Worm (Caenorhabditis elegans) whole organism, L4 larva: Measurements from ENCODE around the gene T19C3.2.

Source experiments
- F10B5.3 ChIP-seq: sonication (generic microtip); optimal IDR thresholded peaks from 2 replicates; lab custom pipeline; 2016; ENCODE audit warnings: mild to moderate bottlenecking, missing genetic modification characterization, missing compliant biosample characterization
- F37D6.2 ChIP-seq: sonication (generic microtip); optimal IDR thresholded peaks from 2 replicates; lab custom pipeline; 2016; ENCODE audit warnings: mild to moderate bottlenecking, missing genetic modification characterization, missing compliant biosample characterization
- R02D3.7 ChIP-seq: fragments of 150-350 bp; sonication (generic microtip); optimal IDR thresholded peaks from 3 replicates; lab custom pipeline; 2014; ENCODE audit warnings: missing biosample characterization, missing genetic modification characterization
- Y75B8A.6 ChIP-seq: fragments of 200-800 bp; sonication (Bioruptor generic); IDR thresholded peaks from 2 replicates; pipeline ENCODE4 v1.3.6; 2022; ENCODE audit warnings: missing genetic modification reagents, missing genetic modification characterization, missing compliant biosample characterization
- arid-1 ChIP-seq: fragments of 200-800 bp; sonication (Bioruptor generic); conservative IDR thresholded peaks from 2 replicates; pipeline ENCODE4 v1.3.6; 2022; ENCODE audit warnings: missing genetic modification reagents, missing genetic modification characterization, missing compliant biosample characterization
- ceh-28 ChIP-seq: fragments of 150-350 bp; optimal IDR thresholded peaks from 2 replicates; lab custom pipeline; 2014; ENCODE audit warnings: missing biosample characterization, missing genetic modification reagents, missing genetic modification characterization
- ceh-32 ChIP-seq: sonication (generic microtip); optimal IDR thresholded peaks from 2 replicates; lab custom pipeline; 2016; ENCODE audit warnings: mild to moderate bottlenecking, missing genetic modification characterization, missing compliant biosample characterization; ENCODE audit not compliant: poor library complexity
- cey-2 ChIP-seq: sonication (generic microtip); optimal IDR thresholded peaks from 3 replicates; lab custom pipeline; 2017; ENCODE audit warnings: missing genetic modification characterization, mild to moderate bottlenecking, missing compliant biosample characterization, antibody characterized with exemption, borderline replicate concordance; ENCODE audit not compliant: insufficient read depth
- ctbp-1 ChIP-seq: fragments of 200-800 bp; sonication (Bioruptor generic); IDR thresholded peaks from 2 replicates; pipeline ENCODE4 v1.3.6; 2022; ENCODE audit warnings: missing genetic modification reagents, missing genetic modification characterization, missing compliant biosample characterization
- dmd-6 ChIP-seq: fragments of 200-800 bp; sonication (Bioruptor generic); IDR thresholded peaks from 2 replicates; pipeline ENCODE4 v1.3.6; 2022; ENCODE audit warnings: missing genetic modification reagents, missing genetic modification characterization, missing compliant biosample characterization
- dve-1 ChIP-seq: sonication (generic microtip); optimal IDR thresholded peaks from 2 replicates; lab custom pipeline; 2017; ENCODE audit warnings: antibody characterized with exemption, mild to moderate bottlenecking, missing genetic modification characterization, missing compliant biosample characterization; ENCODE audit not compliant: insufficient read depth
- hif-1 ChIP-seq, 2 experiments: sonication (generic microtip); optimal IDR thresholded peaks; 2 replicates each; lab custom pipeline; 2016 to 2017; ENCODE audit warnings: missing compliant biosample characterization in 2 of 2, missing genetic modification characterization in 2 of 2, missing genetic modification reagents in 2 of 2, missing genotype in 2 of 2, mild to moderate bottlenecking in 1 of 2
- hlh-11 ChIP-seq: fragments of 200-800 bp; sonication (Bioruptor generic); optimal IDR thresholded peaks from 2 replicates; lab custom pipeline; 2018; ENCODE audit warnings: mild to moderate bottlenecking, missing genetic modification characterization, missing compliant biosample characterization
- hlh-30 ChIP-seq: sonication (generic microtip); optimal IDR thresholded peaks from 2 replicates; lab custom pipeline; 2017; ENCODE audit warnings: antibody characterized with exemption, mild to moderate bottlenecking, missing genetic modification characterization, missing compliant biosample characterization; ENCODE audit not compliant: insufficient read depth
- hmg-1.1 ChIP-seq: fragments of 200-800 bp; sonication (Bioruptor generic); IDR thresholded peaks from 2 replicates; pipeline ENCODE4 v1.3.6; 2022; ENCODE audit warnings: missing genetic modification reagents, missing genetic modification characterization, missing compliant biosample characterization
- jun-1 ChIP-seq: fragments of 150-350 bp; optimal IDR thresholded peaks from 2 replicates; lab custom pipeline; 2014; ENCODE audit warnings: missing biosample characterization, missing genetic modification reagents, missing genetic modification characterization
- lin-1 ChIP-seq: fragments of 200-800 bp; sonication (Bioruptor generic); IDR thresholded peaks from 2 replicates; pipeline ENCODE4 v1.3.6; 2022; ENCODE audit warnings: missing genetic modification reagents, missing genetic modification characterization, missing compliant biosample characterization
- lin-38 ChIP-seq: fragments of 200-800 bp; sonication (Bioruptor generic); IDR thresholded peaks from 2 replicates; pipeline ENCODE4 v1.3.6; 2022; ENCODE audit warnings: missing genetic modification reagents, missing genetic modification characterization, missing compliant biosample characterization
- lin-39 ChIP-seq: fragments of 150-350 bp; optimal IDR thresholded peaks from 2 replicates; lab custom pipeline; 2014; ENCODE audit warnings: missing biosample characterization, missing genetic modification reagents, missing genetic modification characterization
- lir-3 ChIP-seq: sonication (generic microtip); optimal IDR thresholded peaks from 2 replicates; lab custom pipeline; 2016; ENCODE audit warnings: mild to moderate bottlenecking, missing genetic modification characterization, missing compliant biosample characterization
- lsy-2 ChIP-seq, 2 experiments: fragments of 150-350 bp in 1 of 2; sonication (generic microtip) in 1 of 2; optimal IDR thresholded peaks; 2 replicates each; lab custom pipeline; 2014 to 2017; ENCODE audit warnings: missing biosample characterization in 2 of 2, missing genetic modification characterization in 2 of 2
- madf-9 ChIP-seq: fragments of 200-800 bp; sonication (Bioruptor generic); conservative IDR thresholded peaks from 2 replicates; pipeline ENCODE4 v1.3.6; 2022; ENCODE audit warnings: missing genetic modification reagents, missing genetic modification characterization, missing compliant biosample characterization
- mdl-1 ChIP-seq, 2 experiments: fragments of 150-350 bp in 1 of 2; sonication (generic microtip) in 1 of 2; optimal IDR thresholded peaks; 2 replicates each; lab custom pipeline; 2014 to 2017; ENCODE audit warnings: missing biosample characterization in 2 of 2, missing genetic modification characterization in 2 of 2
- mep-1 ChIP-seq: fragments of 150-350 bp; sonication (generic microtip); optimal IDR thresholded peaks from 3 replicates; lab custom pipeline; 2014; ENCODE audit warnings: missing biosample characterization, missing genetic modification characterization
- mes-2 ChIP-seq: sonication (generic microtip); optimal IDR thresholded peaks from 2 replicates; lab custom pipeline; 2016; ENCODE audit warnings: missing genotype, mild to moderate bottlenecking, missing genetic modification characterization, missing compliant biosample characterization; ENCODE audit not compliant: poor library complexity, severe bottlenecking
- mxl-3 ChIP-seq: fragments of 200-800 bp; sonication (Bioruptor generic); optimal IDR thresholded peaks from 2 replicates; lab custom pipeline; 2018; ENCODE audit warnings: mild to moderate bottlenecking, missing genetic modification characterization, missing compliant biosample characterization
- nhr-28 ChIP-seq: fragments of 150-350 bp; optimal IDR thresholded peaks from 2 replicates; lab custom pipeline; 2014; ENCODE audit warnings: missing biosample characterization, missing genetic modification characterization
- nhr-48 ChIP-seq: sonication (generic microtip); optimal IDR thresholded peaks from 2 replicates; lab custom pipeline; 2016; ENCODE audit warnings: mild to moderate bottlenecking, missing genetic modification characterization, missing compliant biosample characterization
- nhr-6 ChIP-seq: fragments of 150-350 bp; optimal IDR thresholded peaks from 2 replicates; lab custom pipeline; 2014; ENCODE audit warnings: missing biosample characterization, missing genetic modification characterization
- nhr-77 ChIP-seq: fragments of 150-350 bp; optimal IDR thresholded peaks from 2 replicates; lab custom pipeline; 2014; ENCODE audit warnings: missing biosample characterization, missing genetic modification characterization
- php-3 ChIP-seq: fragments of 200-800 bp; sonication (Bioruptor generic); IDR thresholded peaks from 2 replicates; pipeline ENCODE4 v1.3.6; 2022; ENCODE audit warnings: missing genetic modification reagents, missing genetic modification characterization, missing compliant biosample characterization
- pqm-1 ChIP-seq: sonication (generic microtip); optimal IDR thresholded peaks from 2 replicates; lab custom pipeline; 2017; ENCODE audit warnings: missing biosample characterization, missing genetic modification characterization
- rbr-2 ChIP-seq: sonication (generic microtip); optimal IDR thresholded peaks from 2 replicates; lab custom pipeline; 2016; ENCODE audit warnings: missing genotype, missing genetic modification characterization, missing compliant biosample characterization
- sdz-12 ChIP-seq: fragments of 200-800 bp; sonication (Bioruptor generic); optimal IDR thresholded peaks from 2 replicates; lab custom pipeline; 2018; ENCODE audit warnings: mild to moderate bottlenecking, missing genetic modification characterization, missing compliant biosample characterization
- set-16 ChIP-seq: fragments of 200-800 bp; sonication (Bioruptor generic); IDR thresholded peaks from 2 replicates; pipeline ENCODE4 v1.3.6; 2022; ENCODE audit warnings: missing genetic modification reagents, missing genetic modification characterization, missing compliant biosample characterization
- tag-97 ChIP-seq: fragments of 200-800 bp; sonication (Bioruptor generic); IDR thresholded peaks from 2 replicates; pipeline ENCODE4 v1.3.6; 2022; ENCODE audit warnings: missing genetic modification characterization, missing compliant biosample characterization
- tra-1 ChIP-seq: fragments of 200-800 bp; sonication (Bioruptor generic); IDR thresholded peaks from 2 replicates; pipeline ENCODE4 v1.3.6; 2022; ENCODE audit warnings: missing genetic modification reagents, missing genetic modification characterization, missing compliant biosample characterization
- vab-7 ChIP-seq: fragments of 200-800 bp; sonication (Bioruptor generic); IDR thresholded peaks from 2 replicates; pipeline ENCODE4 v1.3.6; 2022; ENCODE audit warnings: missing genetic modification reagents, missing genetic modification characterization, missing compliant biosample characterization
- zag-1 ChIP-seq: fragments of 150-350 bp; optimal IDR thresholded peaks from 2 replicates; lab custom pipeline; 2014; ENCODE audit warnings: missing biosample characterization, missing genetic modification characterization
- zfp-2 ChIP-seq: sonication (generic microtip); optimal IDR thresholded peaks from 2 replicates; lab custom pipeline; 2016; ENCODE audit warnings: mild to moderate bottlenecking, missing genetic modification characterization, missing compliant biosample characterization
- zip-11 ChIP-seq: fragments of 200-800 bp; sonication (Bioruptor generic); IDR thresholded peaks from 2 replicates; pipeline ENCODE4 v1.3.6; 2022; ENCODE audit warnings: missing genetic modification characterization, missing compliant biosample characterization
- ztf-7 ChIP-seq: fragments of 150-350 bp; optimal IDR thresholded peaks from 2 replicates; lab custom pipeline; 2014; ENCODE audit warnings: missing biosample characterization, missing genetic modification characterization

The T19C3.2 gene

ce11 chrIII:598687-599086 is 18.7 kb downstream of the T19C3.2 start, which contains the start of gene Y55B1AR.2 (continued):
- no peak for TF ChIP-seq madf-9 (GFP tag; lab: Robert Waterston, UW)

- TF ChIP-seq lin-38 (GFP tag; lab: Robert Waterston, UW) (peak; percentile 27; the same call in 1 of the 2 replicates), hlh-30 (tag; lab: Kevin White, UChicago) (peak; percentile 91), mep-1 (tag; lab: Kevin White, UChicago) (peak; percentile 61), ceh-32 (no peak), ztf-7 (tag; lab: Kevin White, UChicago) (no peak), sdz-12 (GFP tag; lab: Kevin White, UChicago) (no peak), hmg-1.1 (GFP tag; lab: Robert Waterston, UW) (peak; percentile 80), mdl-1 (tag; optimal IDR thresholded peaks at IDR 0.05; lab: Kevin White, UChicago) (peak; percentile 64 to 83), tag-97 (GFP tag; lab: Robert Waterston, UW) (no peak), set-16 (GFP tag; lab: Robert Waterston, UW) (peak; percentile 53), zfp-2 (no peak), nhr-6 (peak; percentile 31), nhr-48 (tag; lab: Kevin White, UChicago) (no peak), vab-7 (GFP tag; lab: Robert Waterston, UW) (no peak), jun-1 (no peak), ceh-28 (tag; lab: Kevin White, UChicago) (peak; percentile 56), lsy-2 (tag; optimal IDR thresholded peaks at IDR 0.05; lab: Kevin White, UChicago) (peak in 1 of 2 experiments; percentile 6), mxl-3 (GFP tag; lab: Kevin White, UChicago) (peak; percentile 59), arid-1 (GFP tag; lab: Robert Waterston, UW) (0 out of 2 replicates have a peak, but pooled peaks have one; percentile 15), F10B5.3 (tag; lab: Kevin White, UChicago) (no peak), R02D3.7 (tag; lab: Kevin White, UChicago) (no peak), zip-11 (no peak), hif-1 (tag; optimal IDR thresholded peaks at IDR 0.05; lab: Kevin White, UChicago) (peak in 1 of 2 experiments; percentile 13), Y75B8A.6 (GFP tag; lab: Robert Waterston, UW) (no peak), F37D6.2 (tag; lab: Kevin White, UChicago) (no peak), tra-1 (GFP tag; lab: Robert Waterston, UW) (0 out of 2 replicates have a peak, but pooled peaks have one; percentile 6), lin-1 (GFP tag; lab: Robert Waterston, UW) (no peak), lir-3 (tag; lab: Kevin White, UChicago) (no peak), php-3 (GFP tag; lab: Robert Waterston, UW) (0 out of 2 replicates have a peak, but pooled peaks have one; percentile 16), lin-39 (tag; lab: Kevin White, UChicago) (no peak), hlh-11 (tag; lab: Kevin White, UChicago) (peak; percentile 63), nhr-28 (tag; lab: Kevin White, UChicago) (peak; percentile 42), nhr-77 (tag; lab: Kevin White, UChicago) (no peak), rbr-2 (tag; lab: Kevin White, UChicago) (peak; percentile 59), dmd-6 (GFP tag; lab: Robert Waterston, UW) (0 out of 2 replicates have a peak, but pooled peaks have one; percentile 17), dve-1 (tag; lab: Kevin White, UChicago) (peak; percentile 31), ctbp-1 (0 out of 2 replicates have a peak, but pooled peaks have one; percentile 8), pqm-1 (no peak), cey-2 (no peak), mes-2 (tag; lab: Kevin White, UChicago) (peak; percentile 50), zag-1 (tag; lab: Kevin White, UChicago) (no peak)
These were observed 19.2 kb downstream of the T19C3.2 start for ce11 chrIII:598168-598567.
